Fruit fly (Drosophila melanogaster) whole organism, pupa: Measurements from ENCODE around the gene CG42525.

Experiments used
- CG10348 ChIP-seq: fragments of 200-800 bp; sonication (Bioruptor generic); IDR thresholded peaks from 2 replicates; pipeline ENCODE4 v1.3.6; 2022; ENCODE audit warnings: missing biosample characterization, missing genetic modification characterization
- CG12605 ChIP-seq: fragments of 200-800 bp; sonication (Bioruptor generic); IDR thresholded peaks from 2 replicates; pipeline ENCODE4 v1.3.6; 2022; ENCODE audit warnings: missing biosample characterization, missing genetic modification characterization
- CG13204 ChIP-seq: fragments of 200-800 bp; sonication (Bioruptor generic); optimal IDR thresholded peaks from 2 replicates; lab custom pipeline; 2018; ENCODE audit warnings: missing biosample characterization, mild to moderate bottlenecking, missing genetic modification characterization, moderate library complexity
- CG14655 ChIP-seq: fragments of 200-800 bp; sonication (Bioruptor generic); optimal IDR thresholded peaks from 3 replicates; lab custom pipeline; 2017; ENCODE audit warnings: mild to moderate bottlenecking, missing biosample characterization, missing genetic modification reagents, missing genetic modification characterization
- CG15710 ChIP-seq: fragments of 200-800 bp; sonication (Bioruptor generic); optimal IDR thresholded peaks from 2 replicates; lab custom pipeline; 2018; ENCODE audit warnings: missing biosample characterization, mild to moderate bottlenecking, missing genetic modification characterization, moderate library complexity
- CG17806 ChIP-seq: fragments of 200-800 bp; sonication (Bioruptor generic); optimal IDR thresholded peaks from 2 replicates; lab custom pipeline; 2018; ENCODE audit warnings: missing biosample characterization, mild to moderate bottlenecking, missing genetic modification characterization, moderate library complexity
- CG32121 ChIP-seq: fragments of 200-800 bp; sonication (Bioruptor generic); IDR thresholded peaks from 2 replicates; pipeline ENCODE4 v1.3.6; 2022; ENCODE audit warnings: missing biosample characterization, missing genetic modification characterization
- CG34367 ChIP-seq: fragments of 200-800 bp; sonication (Bioruptor generic); optimal IDR thresholded peaks from 2 replicates; lab custom pipeline; 2018; ENCODE audit warnings: missing biosample characterization, mild to moderate bottlenecking, missing genetic modification characterization
- CG4496 ChIP-seq: fragments of 200-800 bp; sonication (Bioruptor generic); IDR thresholded peaks from 3 replicates; pipeline ENCODE4 v1.3.6; 2022; ENCODE audit warnings: missing biosample characterization, missing genetic modification characterization
- CG8159 ChIP-seq: fragments of 200-800 bp; sonication (Bioruptor generic); optimal IDR thresholded peaks from 3 replicates; lab custom pipeline; 2018; ENCODE audit warnings: missing biosample characterization, mild to moderate bottlenecking, missing genetic modification characterization, moderate library complexity
- CG8301 ChIP-seq: fragments of 200-800 bp; sonication (Bioruptor generic); optimal IDR thresholded peaks from 2 replicates; lab custom pipeline; 2018; ENCODE audit warnings: missing biosample characterization, mild to moderate bottlenecking, missing genetic modification characterization
- CG9948 ChIP-seq: fragments of 200-800 bp; sonication (Bioruptor generic); optimal IDR thresholded peaks from 2 replicates; lab custom pipeline; 2018; ENCODE audit warnings: missing biosample characterization, mild to moderate bottlenecking, missing genetic modification characterization, moderate library complexity
- D1 ChIP-seq: fragments of 200-800 bp; sonication (Bioruptor generic); optimal IDR thresholded peaks from 2 replicates; lab custom pipeline; 2018; ENCODE audit warnings: missing biosample characterization, mild to moderate bottlenecking, missing genetic modification characterization, moderate library complexity
- EcR ChIP-seq: fragments of 200-800 bp; sonication (Bioruptor generic); optimal IDR thresholded peaks from 3 replicates; lab custom pipeline; 2019; ENCODE audit warnings: missing biosample characterization, missing genetic modification characterization, mild to moderate bottlenecking, moderate library complexity, missing genetic modification reagents
- Ets98B ChIP-seq: fragments of 200-800 bp; sonication (Bioruptor generic); IDR thresholded peaks from 2 replicates; pipeline ENCODE4 v1.3.6; 2022; ENCODE audit warnings: missing biosample characterization, missing genetic modification characterization
- Pif1A ChIP-seq: fragments of 200-800 bp; sonication (Bioruptor generic); optimal IDR thresholded peaks from 3 replicates; lab custom pipeline; 2016; ENCODE audit warnings: missing biosample characterization, missing genetic modification characterization
- Pif1B ChIP-seq: fragments of 200-800 bp; sonication (Bioruptor generic); optimal IDR thresholded peaks from 3 replicates; lab custom pipeline; 2016; ENCODE audit warnings: missing biosample characterization, missing genetic modification characterization
- Snoo ChIP-seq: fragments of 200-800 bp; sonication (Bioruptor generic); optimal IDR thresholded peaks from 3 replicates; lab custom pipeline; 2017; ENCODE audit warnings: missing biosample characterization, mild to moderate bottlenecking, missing genetic modification characterization, inconsistent platforms
- fd96Ca ChIP-seq: fragments of 200-800 bp; sonication (Bioruptor generic); IDR thresholded peaks from 3 replicates; pipeline ENCODE4 v1.3.6; 2022; ENCODE audit warnings: missing biosample characterization, missing genetic modification characterization
- gl ChIP-seq: fragments of 200-800 bp; sonication (Bioruptor generic); optimal IDR thresholded peaks from 2 replicates; lab custom pipeline; 2018; ENCODE audit warnings: missing biosample characterization, mild to moderate bottlenecking, missing genetic modification characterization
- rn ChIP-seq: fragments of 200-800 bp; sonication (Bioruptor generic); IDR thresholded peaks from 2 replicates; pipeline ENCODE4 v1.3.6; 2022; ENCODE audit warnings: missing biosample characterization, missing genetic modification characterization

CG42525 gene

DNA sequence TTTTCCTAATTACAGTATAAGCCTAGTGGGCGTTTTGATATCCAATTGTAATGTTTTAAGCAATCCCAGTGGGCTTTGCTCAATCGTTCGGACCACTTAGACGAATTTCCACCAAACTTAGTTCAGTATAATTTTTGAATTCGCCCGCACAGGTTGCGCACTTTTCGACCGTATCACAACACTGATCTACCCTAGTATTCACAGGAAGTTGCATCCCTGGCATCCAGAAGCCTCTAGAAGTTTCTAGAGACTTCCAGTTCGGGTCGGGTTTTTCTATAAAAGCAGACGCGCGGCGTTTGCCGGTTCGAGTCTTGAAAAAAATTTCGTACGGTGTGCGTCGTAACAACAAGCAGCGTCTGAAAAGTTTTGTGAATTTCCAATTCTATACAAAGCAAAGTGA lies 3.4 kb upstream of the CG42525 start, which contains the start of gene Hsp83:
Gene Hsp83, plus strand, starts transcription at position 58 of the 400 bp plus-strand sequence.
- TF ChIP-seq CG9948 (tag; lab: Kevin White, UChicago): peak; percentile 58
- peak; percentile 89 for TF ChIP-seq CG34367 (tag; lab: Kevin White, UChicago)
- TF ChIP-seq fd96Ca (GFP tag; lab: Robert Waterston, UW): peak; percentile 72; the same call in 2 of the 3 replicates
- peak; percentile 95 for TF ChIP-seq CG13204 (GFP tag; lab: Kevin White, UChicago)
- peak; percentile 95 for TF ChIP-seq CG4496 (GFP tag; lab: Robert Waterston, UW)
- TF ChIP-seq gl: peak; percentile 95
- peak; percentile 97 for TF ChIP-seq Snoo (tag; lab: Kevin White, UChicago)
- TF ChIP-seq EcR (GFP tag; lab: Kevin White, UChicago): peak; percentile 22
- TF ChIP-seq CG12605 (GFP tag; lab: Robert Waterston, UW): peak; percentile 94
- TF ChIP-seq CG15710 (tag; lab: Kevin White, UChicago): peak; percentile 76
- TF ChIP-seq D1: no peak
- peak; percentile 96 for TF ChIP-seq Pif1A (GFP tag; lab: Kevin White, UChicago)
- peak; percentile 87 for TF ChIP-seq CG32121
- peak; percentile 72 for TF ChIP-seq CG8159 (tag; lab: Kevin White, UChicago)
- no peak for TF ChIP-seq CG10348 (GFP tag; lab: Robert Waterston, UW)
- no peak for TF ChIP-seq CG14655 (GFP tag; lab: Kevin White, UChicago)
- no peak for TF ChIP-seq CG8301 (tag; lab: Kevin White, UChicago)
- TF ChIP-seq rn (GFP tag; lab: Robert Waterston, UW): no peak
- TF ChIP-seq CG17806: peak; percentile 65
- TF ChIP-seq Pif1B (GFP tag; lab: Kevin White, UChicago): peak; percentile 92
- TF ChIP-seq Ets98B (GFP tag; lab: Robert Waterston, UW): peak; percentile 94

DNA sequence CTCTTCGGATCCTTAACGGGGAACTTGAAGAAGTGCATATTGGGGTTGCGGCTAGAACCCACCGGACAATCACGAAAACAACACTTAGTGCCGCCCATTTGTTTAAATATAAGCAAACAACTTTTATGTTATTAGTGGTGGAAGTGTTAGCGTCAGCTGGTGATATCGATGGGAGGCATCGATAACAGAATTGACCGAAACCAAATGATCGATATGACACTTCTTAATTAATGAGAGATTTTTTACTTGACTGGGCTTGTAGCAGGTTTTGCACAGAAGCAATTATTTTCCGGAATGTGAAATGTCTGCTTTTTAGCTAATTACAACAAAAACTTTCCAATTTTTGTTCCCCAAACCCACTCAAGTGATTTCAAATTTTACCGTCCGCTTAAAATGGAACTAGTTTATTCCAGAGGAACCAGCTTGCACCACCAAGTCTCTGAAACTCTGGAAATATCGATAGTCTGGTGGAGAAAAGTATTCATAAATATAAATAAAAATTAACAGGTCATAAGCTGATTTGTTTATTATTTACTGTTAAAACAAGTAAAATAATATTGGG lies 2.9 kb upstream of the CG42525 start, which contains the start of gene CG14965:
Gene CG14965, minus strand, starts transcription at position 159 of the 562 bp plus-strand sequence.
- TF ChIP-seq CG15710 (tag; lab: Kevin White, UChicago): no peak
- no peak for TF ChIP-seq CG34367 (tag; lab: Kevin White, UChicago)
- TF ChIP-seq CG13204 (GFP tag; lab: Kevin White, UChicago): no peak
- no peak for TF ChIP-seq EcR (GFP tag; lab: Kevin White, UChicago)

- no peak for TF ChIP-seq rn (GFP tag; lab: Robert Waterston, UW)
- TF ChIP-seq Pif1A (GFP tag; lab: Kevin White, UChicago): no peak
- no peak for TF ChIP-seq Ets98B (GFP tag; lab: Robert Waterston, UW)
Observed at dm6 chr3L:3187263-3187662, 2.3 kb downstream of the CG42525 start, which contains the start of gene CG14957. Gene CG14957 (plus strand): TSS chr3L:3187563.

DNA sequence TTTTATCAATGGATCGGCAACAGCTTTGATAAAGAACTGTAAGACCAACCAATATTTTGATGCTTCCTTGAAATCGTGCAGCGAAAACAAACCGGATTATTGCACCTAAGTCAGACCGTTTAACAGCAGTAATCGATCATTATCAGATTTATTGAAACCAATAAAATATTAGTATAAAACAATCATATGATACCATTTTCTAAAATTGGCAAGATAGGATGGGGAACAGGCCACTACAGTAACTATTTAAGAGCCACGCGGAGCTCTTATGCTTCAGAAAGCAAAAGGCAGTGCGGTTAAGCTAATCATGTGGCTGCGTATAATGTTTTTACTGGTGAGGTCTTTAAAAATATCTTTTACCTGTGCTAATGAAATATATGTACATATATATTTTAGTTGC lies 3.2 kb downstream of the CG42525 start, which contains the start of gene CG32284:
Gene CG32284, plus strand, starts transcription at position 301 of the 400 bp plus-strand sequence.
- no peak for TF ChIP-seq CG32121
- TF ChIP-seq Ets98B (GFP tag; lab: Robert Waterston, UW): no peak
- no peak for TF ChIP-seq Snoo (tag; lab: Kevin White, UChicago)
- TF ChIP-seq Pif1B (GFP tag; lab: Kevin White, UChicago): no peak
- no peak for TF ChIP-seq CG8159 (tag; lab: Kevin White, UChicago)
- no peak for TF ChIP-seq CG12605 (GFP tag; lab: Robert Waterston, UW)
- no peak for TF ChIP-seq CG9948 (tag; lab: Kevin White, UChicago)
- TF ChIP-seq rn (GFP tag; lab: Robert Waterston, UW): no peak
- TF ChIP-seq CG4496 (GFP tag; lab: Robert Waterston, UW): no peak
- no peak for TF ChIP-seq CG10348 (GFP tag; lab: Robert Waterston, UW)
- no peak for TF ChIP-seq gl
- no peak for TF ChIP-seq Pif1A (GFP tag; lab: Kevin White, UChicago)
- no peak for TF ChIP-seq D1
- TF ChIP-seq CG17806: no peak

DNA sequence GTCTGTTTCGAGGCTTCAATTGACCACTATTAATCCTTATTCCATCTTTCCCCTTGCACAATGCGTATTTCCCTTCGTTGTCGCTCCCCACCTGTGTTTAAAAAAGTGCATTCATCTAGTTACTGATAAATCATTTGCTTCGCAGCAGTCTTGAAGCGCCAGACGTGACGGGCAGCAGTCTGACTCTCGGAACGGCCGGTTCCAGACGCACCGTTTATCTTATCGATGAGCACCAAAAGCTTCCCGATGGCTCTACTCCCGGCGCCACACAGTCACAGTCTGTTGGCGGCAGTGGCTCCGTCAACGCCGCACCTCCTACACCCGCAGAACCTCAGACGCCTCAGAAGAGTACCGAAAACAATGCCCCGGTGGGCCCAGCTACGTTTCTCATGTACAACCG lies 5.4 kb downstream of the CG42525 start, which contains the start of gene CG42494:
Gene CG42494, plus strand, starts transcription at position 301 of the 400 bp plus-strand sequence.
- TF ChIP-seq CG4496 (GFP tag; lab: Robert Waterston, UW) (no peak), CG10348 (GFP tag; lab: Robert Waterston, UW) (no peak), Snoo (tag; lab: Kevin White, UChicago) (no peak), CG15710 (tag; lab: Kevin White, UChicago) (no peak), rn (GFP tag; lab: Robert Waterston, UW) (no peak)

DNA sequence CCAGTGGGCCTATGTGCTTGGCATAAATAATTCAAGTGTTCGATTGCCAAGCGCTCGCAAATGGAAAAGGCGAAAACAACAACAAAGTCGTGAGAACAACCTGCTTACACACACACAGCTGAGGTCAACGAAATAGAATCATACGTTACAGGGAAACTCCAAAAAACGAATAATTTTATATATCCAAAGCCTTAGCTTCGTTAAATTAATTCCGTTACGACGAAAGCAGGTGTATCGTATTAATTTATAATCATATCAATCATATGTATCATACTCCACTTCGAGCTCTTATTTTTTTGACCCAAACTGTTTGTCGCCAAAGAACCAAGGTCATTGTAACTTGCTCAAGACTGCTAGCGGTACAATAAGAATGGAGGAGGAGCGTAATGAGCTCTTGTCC lies 10.1 kb downstream of the CG42525 start:
- TF ChIP-seq CG32121: peak; percentile 81
- peak; percentile 89 for TF ChIP-seq CG34367 (tag; lab: Kevin White, UChicago)
- TF ChIP-seq CG13204 (GFP tag; lab: Kevin White, UChicago): peak; percentile 87
- peak; percentile 78 for TF ChIP-seq rn (GFP tag; lab: Robert Waterston, UW)
- TF ChIP-seq CG10348 (GFP tag; lab: Robert Waterston, UW): peak; percentile 19; the same call in 1 of the 2 replicates
- no peak for TF ChIP-seq Pif1A (GFP tag; lab: Kevin White, UChicago)
- TF ChIP-seq CG4496 (GFP tag; lab: Robert Waterston, UW): peak; percentile 95
- peak; percentile 93 for TF ChIP-seq CG17806
- no peak for TF ChIP-seq D1
- peak; percentile 92 for TF ChIP-seq Pif1B (GFP tag; lab: Kevin White, UChicago)
- TF ChIP-seq CG14655 (GFP tag; lab: Kevin White, UChicago): no peak
- peak; percentile 92 for TF ChIP-seq Ets98B (GFP tag; lab: Robert Waterston, UW)
- TF ChIP-seq fd96Ca (GFP tag; lab: Robert Waterston, UW): peak; percentile 92
- TF ChIP-seq EcR (GFP tag; lab: Kevin White, UChicago): peak; percentile 98
- peak; percentile 91 for TF ChIP-seq CG12605 (GFP tag; lab: Robert Waterston, UW)
- TF ChIP-seq CG9948 (tag; lab: Kevin White, UChicago): peak; percentile 93
- peak; percentile 92 for TF ChIP-seq Snoo (tag; lab: Kevin White, UChicago)
- peak; percentile 89 for TF ChIP-seq gl
- peak; percentile 94 for TF ChIP-seq CG8301 (tag; lab: Kevin White, UChicago)
- TF ChIP-seq CG15710 (tag; lab: Kevin White, UChicago): peak; percentile 93
- peak; percentile 95 for TF ChIP-seq CG8159 (tag; lab: Kevin White, UChicago)
